Worm (Caenorhabditis elegans): ENCODE measurements around the gene srg-68.
"Not testable (repeated sequence)": the region's sequence is repeated elsewhere in the genome, so short reads cannot be mapped to it uniquely, and the experiment has no call there.

The srg-68 gene

DNA sequence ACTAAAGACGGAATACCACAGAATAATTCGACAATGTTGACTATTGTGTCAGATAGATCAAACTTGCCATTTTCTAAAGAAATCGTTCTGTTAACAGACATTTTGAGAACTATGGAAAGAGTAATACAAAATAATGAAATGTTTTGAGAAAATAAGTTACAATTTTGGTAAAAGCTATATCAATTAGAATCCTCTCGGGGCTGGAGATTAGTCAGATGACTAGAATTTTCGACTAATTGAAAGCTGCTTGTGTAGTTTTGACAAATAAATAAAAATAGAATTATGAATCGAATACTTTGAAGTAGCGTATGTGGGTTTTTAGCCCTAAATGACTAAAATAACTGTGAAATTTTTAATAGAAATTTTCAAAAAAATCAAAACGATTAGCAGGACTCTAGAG is 19.6 kb upstream of the srg-68 start, which contains the start of gene srg-65:
Gene srg-65 (minus strand): TSS at position 101 of the 400 bp plus-strand sequence.
- TF ChIP-seq dao-5 (tag; optimal IDR thresholded peaks at IDR 0.05) (no peak), him-1 (tag; optimal IDR thresholded peaks at IDR 0.05) (no peak), W03F9.2 (tag; optimal IDR thresholded peaks at IDR 0.05) (no peak)

DNA sequence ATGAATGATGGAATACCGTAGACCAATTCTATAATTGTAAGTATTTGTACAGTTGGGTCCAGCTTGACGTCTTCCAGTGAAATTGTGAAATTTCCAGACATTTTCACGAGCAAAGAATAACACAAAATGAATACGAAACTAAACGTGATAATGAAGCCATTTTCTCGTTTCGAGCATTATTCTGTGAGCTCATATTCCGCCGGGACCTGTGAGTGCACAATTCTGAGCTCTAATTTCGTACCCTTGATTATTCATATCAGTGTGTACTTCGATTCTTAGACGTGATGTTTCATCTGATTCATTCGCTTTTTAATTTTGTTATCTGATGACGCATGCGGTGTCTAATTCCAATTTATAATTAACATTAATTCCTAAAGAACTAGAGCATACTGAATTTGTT is 17.1 kb upstream of the srg-68 start, which contains the start of gene srg-66:
Gene srg-66 (minus strand): TSS at position 101 of the 400 bp plus-strand sequence.
- no peak for TF ChIP-seq W03F9.2 (tag; optimal IDR thresholded peaks at IDR 0.05)
- TF ChIP-seq him-1 (tag; optimal IDR thresholded peaks at IDR 0.05), result no peak
- TF ChIP-seq dao-5 (tag; optimal IDR thresholded peaks at IDR 0.05), result no peak

DNA sequence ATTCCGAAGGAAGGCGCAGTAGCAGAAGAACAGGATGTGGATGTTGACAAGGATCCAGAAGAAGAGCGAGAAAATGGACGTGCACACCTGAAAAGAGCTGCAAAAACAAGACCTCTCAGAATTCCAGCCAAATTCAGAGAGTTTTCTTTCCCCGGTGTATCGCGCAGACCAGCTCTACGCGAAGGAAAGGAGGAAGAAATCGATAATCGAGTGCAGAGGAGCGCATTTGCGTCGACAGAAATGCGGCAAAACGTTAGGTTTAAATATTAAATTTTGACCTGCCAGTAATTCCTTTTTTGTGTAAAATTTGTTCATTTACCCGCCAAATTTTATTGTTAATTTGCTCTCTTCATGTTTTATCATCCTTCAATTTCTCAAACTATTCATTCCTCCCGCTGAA is 12.5 kb upstream of the srg-68 start:
- TF ChIP-seq W03F9.2 (tag; optimal IDR thresholded peaks at IDR 0.05) (no peak), dao-5 (tag; optimal IDR thresholded peaks at IDR 0.05) (no peak), him-1 (tag; optimal IDR thresholded peaks at IDR 0.05) (no peak)

DNA sequence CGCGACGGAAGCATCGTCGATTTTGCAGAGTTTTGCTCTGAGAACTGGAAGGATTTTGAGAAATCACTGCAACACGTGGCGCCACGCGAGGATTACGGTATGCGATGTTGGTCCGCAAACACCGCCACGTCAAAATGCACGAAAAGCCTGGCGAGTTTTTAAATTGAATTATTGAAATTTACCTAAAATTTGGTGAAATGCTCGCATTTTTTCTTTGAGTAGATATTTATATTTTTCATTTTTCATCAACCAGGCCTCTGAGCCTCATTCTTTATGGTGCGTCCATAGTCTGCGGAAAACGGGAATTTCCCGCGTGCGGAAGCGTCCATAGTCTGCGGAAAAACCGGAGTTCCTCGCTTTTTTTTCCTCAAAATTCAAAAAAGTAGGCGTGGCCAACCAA is 5.7 kb upstream of the srg-68 start, which contains the start of gene ZC317.7:
Gene ZC317.7 (minus strand): TSS at position 101 of the 400 bp plus-strand sequence.
- not testable (repeated sequence) for TF ChIP-seq W03F9.2, dao-5, him-1 (tag; optimal IDR thresholded peaks at IDR 0.05)

DNA sequence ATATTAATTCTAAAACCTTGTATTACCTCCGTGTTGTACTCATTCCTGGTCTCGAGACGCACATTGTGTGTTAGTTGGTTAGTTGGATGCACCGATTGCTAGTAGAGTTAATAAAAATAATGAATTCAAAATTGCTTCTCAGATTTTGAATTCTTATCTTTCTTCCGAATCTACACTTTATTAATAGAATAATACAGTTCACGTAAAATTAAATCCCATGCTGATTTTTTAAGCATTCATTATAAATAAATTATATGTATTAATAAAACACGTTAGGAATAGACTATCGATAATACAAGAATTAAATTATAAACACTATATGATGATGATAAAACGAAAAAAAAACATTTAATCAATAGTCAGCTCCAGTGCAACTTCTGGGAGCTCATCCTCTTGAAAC is 3.3 kb upstream of the srg-68 start, which contains the start of gene ZC317.6:
Gene ZC317.6 (minus strand): TSS at position 101 of the 400 bp plus-strand sequence.
- not testable (repeated sequence) for TF ChIP-seq dao-5, W03F9.2, him-1 (tag; optimal IDR thresholded peaks at IDR 0.05)

DNA sequence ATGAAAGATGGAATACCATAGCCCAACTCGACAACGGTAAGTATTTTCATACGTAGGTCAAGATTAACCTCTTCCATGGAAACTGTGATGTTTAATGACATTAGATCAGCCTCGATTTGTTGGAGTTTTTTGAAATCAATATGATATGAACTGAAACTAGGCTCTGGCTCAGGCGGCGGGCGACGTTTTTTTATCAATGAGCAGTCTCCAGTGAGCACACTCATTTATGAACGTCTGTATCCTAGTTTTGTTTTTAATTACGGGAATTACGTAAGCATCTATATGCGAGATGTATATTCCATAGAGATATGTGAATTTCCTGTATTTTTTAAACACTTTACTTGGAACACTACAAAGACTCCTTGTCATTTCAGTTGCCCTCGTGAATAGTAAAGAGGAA is 2.3 kb downstream of the srg-68 start, which contains the start of gene srg-67:
Gene srg-67 (minus strand): TSS at position 101 of the 400 bp plus-strand sequence.
- TF ChIP-seq him-1 (tag; optimal IDR thresholded peaks at IDR 0.05) (no peak), dao-5 (tag; optimal IDR thresholded peaks at IDR 0.05) (no peak), W03F9.2 (tag; optimal IDR thresholded peaks at IDR 0.05) (no peak)

DNA sequence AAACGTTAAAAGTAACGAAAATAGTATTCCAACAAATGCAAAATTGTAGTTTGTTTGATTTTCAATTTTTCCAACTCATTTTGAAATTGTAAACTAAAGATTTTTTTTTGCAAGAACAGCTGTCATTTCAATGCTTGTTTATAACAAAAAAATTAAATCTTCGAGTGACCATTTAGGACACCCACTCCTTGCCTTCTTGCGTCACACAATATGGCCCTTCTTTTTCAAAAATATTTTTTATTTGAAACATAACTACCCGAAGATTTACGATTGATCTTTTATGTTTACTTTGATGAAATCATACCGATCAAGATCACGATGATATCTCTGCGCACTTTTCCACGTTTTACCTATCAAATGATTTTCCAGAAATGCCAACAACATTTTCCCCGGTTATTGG is 5.4 kb downstream of the srg-68 start, which contains the start of gene ZC317.2:
Gene ZC317.2 (plus strand): TSS at position 301 of the 400 bp plus-strand sequence.
- TF ChIP-seq him-1 (tag; optimal IDR thresholded peaks at IDR 0.05) (no peak), W03F9.2 (tag; optimal IDR thresholded peaks at IDR 0.05) (no peak), dao-5 (tag; optimal IDR thresholded peaks at IDR 0.05) (no peak)

DNA sequence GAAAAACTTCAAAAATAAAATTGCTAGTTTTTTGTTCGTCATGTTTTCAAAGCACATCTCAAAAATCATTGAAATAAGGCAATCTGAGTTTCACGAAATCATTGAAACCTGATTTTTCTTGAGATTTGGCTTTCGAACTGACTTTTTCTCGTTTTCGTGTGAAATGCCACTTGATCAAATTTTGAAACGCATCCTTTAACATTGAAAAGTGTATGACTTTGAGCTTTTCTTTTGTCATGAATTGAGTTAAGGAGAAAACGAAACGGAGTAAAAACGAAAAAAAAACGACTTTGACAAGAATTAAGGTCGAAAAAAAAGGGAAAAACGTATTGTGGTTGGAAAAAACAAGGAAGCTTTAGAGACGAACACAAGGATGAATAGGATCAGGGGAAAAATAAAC is 10.3 kb downstream of the srg-68 start:
- TF ChIP-seq him-1 (tag; optimal IDR thresholded peaks at IDR 0.05) (no peak), W03F9.2 (tag; optimal IDR thresholded peaks at IDR 0.05) (no peak), dao-5 (tag; optimal IDR thresholded peaks at IDR 0.05) (no peak)

DNA sequence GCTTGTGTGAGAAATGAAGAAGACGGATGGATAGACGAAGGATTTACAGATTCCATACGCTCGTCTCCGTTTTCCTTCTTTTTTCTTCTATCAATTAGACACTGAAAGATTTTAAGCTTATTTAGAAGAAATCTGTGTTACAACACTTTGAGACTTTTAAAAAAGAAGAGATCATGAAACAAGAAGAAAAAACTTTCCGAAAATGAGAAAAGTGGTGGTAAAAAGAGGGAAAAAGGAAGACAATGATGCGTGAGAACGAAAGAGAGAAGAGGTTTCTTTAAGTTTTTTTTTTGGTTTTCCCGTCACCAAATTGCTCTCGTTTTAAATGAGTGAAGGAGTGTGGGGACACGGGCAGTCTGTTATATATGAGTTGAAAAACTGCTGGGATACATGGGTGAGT is 11.6 kb downstream of the srg-68 start, which contains the start of gene glc-3:
Gene glc-3 (minus strand): TSS at position 101 of the 400 bp plus-strand sequence.
- TF ChIP-seq dao-5 (tag; optimal IDR thresholded peaks at IDR 0.05) (no peak), him-1 (tag; optimal IDR thresholded peaks at IDR 0.05) (no peak), W03F9.2 (tag; optimal IDR thresholded peaks at IDR 0.05) (no peak)

DNA sequence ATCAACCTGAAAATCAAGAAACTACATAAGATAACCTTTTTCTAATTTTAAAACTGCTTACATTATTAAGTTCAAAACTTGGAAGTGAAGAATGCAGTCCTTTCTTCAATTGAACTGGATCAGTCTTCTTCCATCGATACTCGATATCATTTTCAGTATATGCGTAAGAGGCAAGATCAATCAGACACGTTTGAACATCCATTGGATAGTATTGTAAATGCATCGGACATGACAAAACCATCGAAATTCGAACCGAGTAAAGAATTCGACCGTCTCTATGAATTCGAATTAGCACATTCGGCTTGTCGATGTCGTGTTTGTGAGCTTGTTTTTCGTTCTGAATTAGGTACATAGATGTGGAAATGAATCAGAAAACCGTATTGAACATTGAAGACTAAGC is 14.5 kb downstream of the srg-68 start:
- no peak for TF ChIP-seq W03F9.2 (tag; optimal IDR thresholded peaks at IDR 0.05)
- no peak for TF ChIP-seq dao-5 (tag; optimal IDR thresholded peaks at IDR 0.05)
- TF ChIP-seq him-1 (tag; optimal IDR thresholded peaks at IDR 0.05), result no peak

DNA sequence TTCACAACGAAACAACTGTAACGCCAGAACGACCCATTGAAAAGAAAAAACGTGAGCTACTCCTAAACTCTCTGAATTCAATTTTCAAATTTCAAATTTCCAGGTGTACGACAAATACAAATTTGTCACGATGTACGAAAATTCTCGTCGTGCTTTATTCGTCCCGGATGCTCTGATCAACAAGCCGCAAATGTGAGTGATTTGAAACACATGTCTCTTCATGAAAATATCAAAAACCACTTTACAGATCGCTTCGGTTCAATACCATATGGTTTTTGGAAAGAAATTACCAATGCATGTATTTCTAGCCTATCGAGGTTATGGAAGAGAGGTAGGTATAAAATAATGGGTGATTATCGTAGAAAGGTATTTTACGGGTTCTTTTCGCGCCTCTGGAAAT is 18.2 kb downstream of the srg-68 start:
- no peak for TF ChIP-seq W03F9.2 (tag; optimal IDR thresholded peaks at IDR 0.05)
- TF ChIP-seq him-1 (tag; optimal IDR thresholded peaks at IDR 0.05), result no peak
- TF ChIP-seq dao-5 (tag; optimal IDR thresholded peaks at IDR 0.05), result no peak

DNA sequence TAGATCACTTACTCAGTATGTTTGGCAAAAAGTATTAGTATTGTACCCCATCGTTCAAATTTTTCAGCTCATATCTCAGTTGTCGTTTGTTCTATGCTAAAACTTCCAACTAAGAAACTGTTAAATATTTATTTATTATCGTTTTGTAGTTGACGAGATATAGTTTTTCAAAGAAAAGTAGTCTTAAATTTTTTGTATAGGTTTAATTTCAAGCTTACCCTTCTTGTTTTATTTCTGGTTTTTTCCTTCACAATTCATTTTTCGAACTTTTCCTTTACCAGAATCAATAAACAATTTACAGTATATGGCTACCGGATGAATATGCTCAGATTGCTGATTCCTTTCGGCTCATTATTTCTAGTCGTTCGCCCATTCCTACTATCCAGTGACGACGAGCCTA is 19.4 kb downstream of the srg-68 start, which contains the start of gene F08F3.1:
Gene F08F3.1 (plus strand): TSS at position 301 of the 400 bp plus-strand sequence.
- no peak for TF ChIP-seq him-1 (tag; optimal IDR thresholded peaks at IDR 0.05)
- TF ChIP-seq dao-5 (tag; optimal IDR thresholded peaks at IDR 0.05), result no peak
- TF ChIP-seq W03F9.2 (tag; optimal IDR thresholded peaks at IDR 0.05), result no peak

DNA sequence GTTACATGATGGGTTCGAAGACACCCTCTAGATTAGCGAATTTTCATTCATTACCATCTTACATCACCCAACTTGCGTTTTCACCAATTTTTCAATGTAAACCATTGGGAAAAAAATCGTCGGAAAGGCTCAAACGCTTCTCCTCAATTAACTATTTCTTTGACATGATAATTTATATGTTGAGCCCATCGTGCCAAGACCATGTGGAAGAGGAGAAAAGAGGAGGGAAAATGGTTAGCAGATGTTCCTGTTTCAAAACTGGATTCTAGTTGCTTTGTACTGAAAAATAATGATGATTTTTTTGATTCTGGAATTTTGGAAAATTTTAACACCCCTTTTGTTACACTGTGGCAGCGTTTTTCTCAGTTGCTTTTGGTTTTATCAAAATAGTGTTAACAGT is 21.2 kb downstream of the srg-68 start:
- TF ChIP-seq dao-5 (tag; optimal IDR thresholded peaks at IDR 0.05) (no peak), him-1 (tag; optimal IDR thresholded peaks at IDR 0.05) (no peak), W03F9.2 (tag; optimal IDR thresholded peaks at IDR 0.05) (no peak)

DNA sequence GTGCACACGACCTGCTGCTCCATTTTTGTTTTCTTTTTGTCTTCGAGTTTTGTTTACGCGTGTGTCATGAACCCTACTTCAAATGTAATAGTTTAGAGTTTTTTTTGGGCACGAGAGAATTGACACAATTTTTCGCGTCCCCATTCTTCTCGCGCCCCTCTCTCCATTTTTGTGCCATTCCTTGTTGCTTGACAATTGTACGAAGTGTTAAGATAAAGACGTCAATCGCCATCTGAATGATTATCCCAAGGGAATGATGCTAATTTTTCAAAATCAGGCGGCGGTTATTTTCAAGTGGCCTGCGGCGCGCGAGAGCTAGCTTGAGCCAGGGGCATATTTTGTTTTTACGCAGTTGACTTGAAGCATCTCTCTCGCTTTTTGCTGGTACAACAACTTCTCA is 22.9 kb downstream of the srg-68 start:
- TF ChIP-seq W03F9.2 (tag; optimal IDR thresholded peaks at IDR 0.05), result no peak
- no peak for TF ChIP-seq dao-5 (tag; optimal IDR thresholded peaks at IDR 0.05)
- TF ChIP-seq him-1 (tag; optimal IDR thresholded peaks at IDR 0.05), result no peak

DNA sequence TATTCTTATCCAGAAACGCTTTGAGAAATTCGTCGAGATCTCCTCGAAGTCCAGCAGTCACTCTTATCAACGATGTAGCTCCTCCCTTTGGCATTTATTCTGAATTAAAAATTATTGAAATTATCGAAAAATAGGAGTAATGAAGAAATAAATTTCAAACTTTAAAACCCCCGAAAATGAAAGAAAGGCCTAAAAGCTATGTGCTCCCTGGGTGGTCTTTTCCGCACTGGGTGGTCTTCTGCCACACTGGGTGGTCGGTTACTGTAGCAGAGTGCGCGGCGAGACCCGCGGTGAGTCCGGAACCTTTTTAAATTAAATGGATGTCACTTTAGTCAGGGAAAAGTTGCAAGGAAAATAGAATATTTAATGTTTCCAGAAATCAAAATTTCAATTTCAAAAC is 26.2 kb downstream of the srg-68 start, which contains the start of gene snpc-1.3:
Gene snpc-1.3 (minus strand): TSS at position 101 of the 400 bp plus-strand sequence.
- TF ChIP-seq him-1 (tag; optimal IDR thresholded peaks at IDR 0.05), result no peak
- TF ChIP-seq W03F9.2 (tag; optimal IDR thresholded peaks at IDR 0.05), result no peak
- TF ChIP-seq dao-5 (tag; optimal IDR thresholded peaks at IDR 0.05), result no peak
